Fruit fly (Drosophila melanogaster) whole organism, larva: ENCODE data around the gene ppk30.
A peak's percentile ranks its signal among the peaks of the same experiment; 100 is the strongest.

ENCODE experiments used
- noc ChIP-seq: fragments of 200-800 bp; sonication (Bioruptor generic); optimal IDR thresholded peaks from 3 replicates; lab custom pipeline; 2019; ENCODE audit warnings: missing biosample characterization, mild to moderate bottlenecking, missing genetic modification characterization, moderate library complexity

ppk30 gene

dm6 chr3R:29668777-29669176, at the start of gene ppk30, which contains the start of gene ppk20:
Gene ppk30 (plus strand): TSS chr3R:29669149.
Gene ppk20 (minus strand): TSS chr3R:29668877.
- TF ChIP-seq noc (tag; lab: Kevin White, UChicago) = no peak

dm6 chr3R:29620712-29621479, 48.1 kb upstream of the ppk30 start:
- TF ChIP-seq noc (tag; lab: Kevin White, UChicago) = peak; percentile 26

- no peak for TF ChIP-seq noc (tag; lab: Kevin White, UChicago)
Measured at dm6 chr3R:29625883-29626282, 43.1 kb upstream of the ppk30 start.

- no peak for TF ChIP-seq noc (tag; lab: Kevin White, UChicago)
Measured at dm6 chr3R:29651488-29651887, 17.5 kb upstream of the ppk30 start.

- no peak for TF ChIP-seq noc (tag; lab: Kevin White, UChicago)
Measured at dm6 chr3R:29659950-29660349, 9.0 kb upstream of the ppk30 start, which contains the start of gene Dop1R2. Gene Dop1R2 (minus strand): TSS chr3R:29659984.

- no peak for TF ChIP-seq noc (tag; lab: Kevin White, UChicago)
Measured at dm6 chr3R:29664183-29664829, 4.6 kb upstream of the ppk30 start, which contains the start of gene ppk21. Gene ppk21 (plus strand): TSS chr3R:29664779.

dm6 chr3R:29671060-29671707, 2.2 kb downstream of the ppk30 start, which contains the start of gene Obp99a:
Gene Obp99a (plus strand): TSS chr3R:29671657.
- peak; percentile 26 for TF ChIP-seq noc (tag; lab: Kevin White, UChicago)

- TF ChIP-seq noc (tag; lab: Kevin White, UChicago) = no peak
Measured at dm6 chr3R:29672156-29672555, 3.2 kb downstream of the ppk30 start, which contains the start of gene ppk19. Gene ppk19 (plus strand): TSS chr3R:29672456.

dm6 chr3R:29675333-29675732, 6.4 kb downstream of the ppk30 start, which contains the start of the genes Bub3 and Cap-D2:
Gene Bub3 (minus strand): TSS chr3R:29675421.
Gene Cap-D2 (plus strand): TSS chr3R:29675651.
- TF ChIP-seq noc (tag; lab: Kevin White, UChicago) = peak; percentile 10

dm6 chr3R:29681241-29681640, 12.3 kb downstream of the ppk30 start:
- TF ChIP-seq noc (tag; lab: Kevin White, UChicago) = no peak

dm6 chr3R:29682152-29682600, 13.2 kb downstream of the ppk30 start, which contains the start of the genes CG7582 and Gycalpha99B:
Gene CG7582 (minus strand): TSS chr3R:29682278.
Gene Gycalpha99B (plus strand): TSS chr3R:29682503.
- no peak for TF ChIP-seq noc (tag; lab: Kevin White, UChicago)

dm6 chr3R:29686698-29687097, 17.7 kb downstream of the ppk30 start:
- TF ChIP-seq noc (tag; lab: Kevin White, UChicago) = no peak

dm6 chr3R:29689211-29689610, 20.3 kb downstream of the ppk30 start, which contains the start of gene Obp99c:
Gene Obp99c (minus strand): TSS chr3R:29689311.
- no peak for TF ChIP-seq noc (tag; lab: Kevin White, UChicago)

- no peak for TF ChIP-seq noc (tag; lab: Kevin White, UChicago)
Measured at dm6 chr3R:29689833-29690538, 21.0 kb downstream of the ppk30 start.

- TF ChIP-seq noc (tag; lab: Kevin White, UChicago) = no peak
Measured at dm6 chr3R:29690539-29690852, 21.5 kb downstream of the ppk30 start.
